Worm (Caenorhabditis elegans) whole organism, L4 larva: ENCODE results near the gene ttr-46.
A peak's percentile ranks its signal among the peaks of the same experiment; 100 is the strongest.

Experiments
- D1046.2 ChIP-seq: fragments of 200-800 bp; sonication (Bioruptor generic); IDR thresholded peaks from 2 replicates; pipeline ENCODE4 v1.3.6; 2022; ENCODE audit warnings: missing genetic modification characterization, missing compliant biosample characterization
- F44E2.7 ChIP-seq: fragments of 200-800 bp; sonication (Bioruptor generic); IDR thresholded peaks from 2 replicates; pipeline ENCODE4 v2.1.2; 2022; ENCODE audit warnings: missing genetic modification characterization, missing compliant biosample characterization
- F49E8.2 ChIP-seq: sonication (generic microtip); optimal IDR thresholded peaks from 2 replicates; lab custom pipeline; 2016; ENCODE audit warnings: missing compliant biosample characterization, mild to moderate bottlenecking, missing genetic modification characterization, borderline replicate concordance
- T20F7.1 ChIP-seq: fragments of 200-800 bp; sonication (Bioruptor generic); optimal IDR thresholded peaks from 2 replicates; lab custom pipeline; 2018; ENCODE audit warnings: mild to moderate bottlenecking, missing genetic modification characterization, missing compliant biosample characterization
- Y5F2A.4 ChIP-seq: fragments of 200-800 bp; sonication (Bioruptor generic); optimal IDR thresholded peaks from 2 replicates; lab custom pipeline; 2018; ENCODE audit warnings: mild to moderate bottlenecking, missing genetic modification characterization, missing compliant biosample characterization
- ZK546.5 ChIP-seq, 2 experiments: sonication (generic microtip); optimal IDR thresholded peaks; 2 replicates each; lab custom pipeline; 2017; ENCODE audit warnings: missing biosample characterization in 2 of 2, missing genetic modification characterization in 2 of 2
- ceh-20 ChIP-seq: fragments of 200-800 bp; sonication (Bioruptor generic); IDR thresholded peaks from 2 replicates; pipeline ENCODE4 v1.3.6; 2022; ENCODE audit warnings: missing genetic modification reagents, missing genetic modification characterization, missing compliant biosample characterization
- ctbp-1 ChIP-seq: fragments of 200-800 bp; sonication (Bioruptor generic); IDR thresholded peaks from 2 replicates; pipeline ENCODE4 v1.3.6; 2022; ENCODE audit warnings: missing genetic modification reagents, missing genetic modification characterization, missing compliant biosample characterization
- daf-12 ChIP-seq: fragments of 150-350 bp; optimal IDR thresholded peaks from 2 replicates; lab custom pipeline; 2014; ENCODE audit warnings: missing biosample characterization, missing genetic modification reagents, missing genetic modification characterization
- egl-27 ChIP-seq: sonication (generic microtip); optimal IDR thresholded peaks from 3 replicates; lab custom pipeline; 2017; ENCODE audit warnings: missing biosample characterization, missing genetic modification reagents, missing genetic modification characterization
- egl-43 ChIP-seq: fragments of 200-800 bp; sonication (Bioruptor generic); IDR thresholded peaks from 2 replicates; pipeline ENCODE4 v1.3.6; 2022; ENCODE audit warnings: missing genetic modification reagents, missing genetic modification characterization, missing compliant biosample characterization
- fos-1 ChIP-seq: fragments of 150-350 bp; optimal IDR thresholded peaks from 2 replicates; lab custom pipeline; 2014; ENCODE audit warnings: missing biosample characterization, missing genetic modification characterization
- hmg-1.1 ChIP-seq: fragments of 200-800 bp; sonication (Bioruptor generic); IDR thresholded peaks from 2 replicates; pipeline ENCODE4 v1.3.6; 2022; ENCODE audit warnings: missing genetic modification reagents, missing genetic modification characterization, missing compliant biosample characterization
- lin-15B ChIP-seq: fragments of 150-350 bp; sonication (generic microtip); optimal IDR thresholded peaks from 3 replicates; lab custom pipeline; 2014; ENCODE audit warnings: missing biosample characterization, missing genetic modification characterization
- lir-3 ChIP-seq: sonication (generic microtip); optimal IDR thresholded peaks from 2 replicates; lab custom pipeline; 2016; ENCODE audit warnings: mild to moderate bottlenecking, missing genetic modification characterization, missing compliant biosample characterization
- lsy-2 ChIP-seq, 2 experiments: fragments of 150-350 bp in 1 of 2; sonication (generic microtip) in 1 of 2; optimal IDR thresholded peaks; 2 replicates each; lab custom pipeline; 2014 to 2017; ENCODE audit warnings: missing biosample characterization in 2 of 2, missing genetic modification characterization in 2 of 2
- mdl-1 ChIP-seq, 2 experiments: fragments of 150-350 bp in 1 of 2; sonication (generic microtip) in 1 of 2; optimal IDR thresholded peaks; 2 replicates each; lab custom pipeline; 2014 to 2017; ENCODE audit warnings: missing biosample characterization in 2 of 2, missing genetic modification characterization in 2 of 2
- mdt-29 ChIP-seq: fragments of 200-800 bp; sonication (Bioruptor generic); IDR thresholded peaks from 2 replicates; pipeline ENCODE4 v1.3.6; 2022; ENCODE audit warnings: missing genetic modification reagents, missing genetic modification characterization, missing compliant biosample characterization
- mep-1 ChIP-seq: fragments of 150-350 bp; sonication (generic microtip); optimal IDR thresholded peaks from 3 replicates; lab custom pipeline; 2014; ENCODE audit warnings: missing biosample characterization, missing genetic modification characterization
- mes-2 ChIP-seq: sonication (generic microtip); optimal IDR thresholded peaks from 2 replicates; lab custom pipeline; 2016; ENCODE audit warnings: missing genotype, mild to moderate bottlenecking, missing genetic modification characterization, missing compliant biosample characterization; ENCODE audit not compliant: poor library complexity, severe bottlenecking
- mxl-3 ChIP-seq: fragments of 200-800 bp; sonication (Bioruptor generic); optimal IDR thresholded peaks from 2 replicates; lab custom pipeline; 2018; ENCODE audit warnings: mild to moderate bottlenecking, missing genetic modification characterization, missing compliant biosample characterization
- nhr-237 ChIP-seq: sonication (generic microtip); optimal IDR thresholded peaks from 2 replicates; lab custom pipeline; 2017; ENCODE audit warnings: missing biosample characterization, missing genetic modification characterization
- nhr-25 ChIP-seq: sonication (generic microtip); optimal IDR thresholded peaks from 2 replicates; lab custom pipeline; 2017; ENCODE audit warnings: missing genetic modification characterization, mild to moderate bottlenecking, missing compliant biosample characterization, antibody characterized with exemption, moderate library complexity, borderline replicate concordance; ENCODE audit not compliant: insufficient read depth
- nhr-41 ChIP-seq: fragments of 200-800 bp; sonication (Bioruptor generic); IDR thresholded peaks from 2 replicates; pipeline ENCODE4 v1.3.6; 2022; ENCODE audit warnings: missing genetic modification reagents, missing genetic modification characterization, missing compliant biosample characterization
- nhr-48 ChIP-seq: sonication (generic microtip); optimal IDR thresholded peaks from 2 replicates; lab custom pipeline; 2016; ENCODE audit warnings: mild to moderate bottlenecking, missing genetic modification characterization, missing compliant biosample characterization
- nhr-76 ChIP-seq: fragments of 150-350 bp; optimal IDR thresholded peaks from 2 replicates; lab custom pipeline; 2014; ENCODE audit warnings: missing biosample characterization, missing genetic modification characterization
- rbr-2 ChIP-seq: sonication (generic microtip); optimal IDR thresholded peaks from 2 replicates; lab custom pipeline; 2016; ENCODE audit warnings: missing genotype, missing genetic modification characterization, missing compliant biosample characterization
- sdz-12 ChIP-seq: fragments of 200-800 bp; sonication (Bioruptor generic); optimal IDR thresholded peaks from 2 replicates; lab custom pipeline; 2018; ENCODE audit warnings: mild to moderate bottlenecking, missing genetic modification characterization, missing compliant biosample characterization
- set-16 ChIP-seq: fragments of 200-800 bp; sonication (Bioruptor generic); IDR thresholded peaks from 2 replicates; pipeline ENCODE4 v1.3.6; 2022; ENCODE audit warnings: missing genetic modification reagents, missing genetic modification characterization, missing compliant biosample characterization
- skn-1 ChIP-seq: fragments of 150-350 bp; optimal IDR thresholded peaks from 2 replicates; lab custom pipeline; 2014; ENCODE audit warnings: missing biosample characterization, missing genetic modification characterization
- snpc-4 ChIP-seq: fragments of 150-350 bp; optimal IDR thresholded peaks from 2 replicates; lab custom pipeline; 2014; ENCODE audit warnings: missing biosample characterization, missing genetic modification characterization
- spr-3 ChIP-seq: fragments of 200-800 bp; sonication (Bioruptor generic); optimal IDR thresholded peaks from 2 replicates; lab custom pipeline; 2018; ENCODE audit warnings: mild to moderate bottlenecking, missing genetic modification characterization, missing compliant biosample characterization
- unc-62 ChIP-seq, 3 experiments: fragments of 150-350 bp in 1 of 3; sonication (generic microtip); optimal IDR thresholded peaks in 2 of 3; peaks in 1 of 3; 1 replicate in 1 of 3; 2 replicates in 2 of 3; lab custom pipeline; 2014 to 2017; ENCODE audit warnings: missing biosample characterization in 3 of 3, missing genetic modification characterization in 3 of 3, missing genetic modification reagents in 3 of 3, missing genotype in 1 of 3
- vab-7 ChIP-seq: fragments of 200-800 bp; sonication (Bioruptor generic); IDR thresholded peaks from 2 replicates; pipeline ENCODE4 v1.3.6; 2022; ENCODE audit warnings: missing genetic modification reagents, missing genetic modification characterization, missing compliant biosample characterization
- zag-1 ChIP-seq: fragments of 150-350 bp; optimal IDR thresholded peaks from 2 replicates; lab custom pipeline; 2014; ENCODE audit warnings: missing biosample characterization, missing genetic modification characterization
- zip-2 ChIP-seq: fragments of 150-350 bp; optimal IDR thresholded peaks from 2 replicates; lab custom pipeline; 2014; ENCODE audit warnings: missing biosample characterization, missing genetic modification characterization
- ztf-7 ChIP-seq: fragments of 150-350 bp; optimal IDR thresholded peaks from 2 replicates; lab custom pipeline; 2014; ENCODE audit warnings: missing biosample characterization, missing genetic modification characterization

Gene ttr-46

ce11 chrV:9962394-9962793 lies 11.4 kb downstream of the ttr-46 start, which contains the start of gene madf-4:
Gene madf-4, minus strand, starts transcription at chrV:9962494.
- TF ChIP-seq egl-27 (tag; lab: Kevin White, UChicago) (no peak), zip-2 (tag; lab: Kevin White, UChicago) (no peak), egl-43 (GFP tag; lab: Robert Waterston, UW) (no peak), snpc-4 (tag; lab: Kevin White, UChicago) (no peak)

ce11 chrV:9962916-9963315 lies 11.9 kb downstream of the ttr-46 start:
- TF ChIP-seq mep-1 (tag; lab: Kevin White, UChicago) = peak; percentile 17
- no peak for TF ChIP-seq ZK546.5 (tag; optimal IDR thresholded peaks at IDR 0.05; lab: Kevin White, UChicago)
- TF ChIP-seq nhr-76 (tag; lab: Kevin White, UChicago) = no peak
- no peak for TF ChIP-seq lsy-2 (tag; optimal IDR thresholded peaks at IDR 0.05; lab: Kevin White, UChicago)
- TF ChIP-seq nhr-41 = no peak
- TF ChIP-seq unc-62 (GFP tag; optimal IDR thresholded peaks at IDR 0.05 in 1 of 2; lab: Kevin White, UChicago) = peak in 1 of 2 experiments; percentile 71
- no peak for TF ChIP-seq unc-62 (tag; optimal IDR thresholded peaks at IDR 0.05; lab: Kevin White, UChicago)
- peak; percentile 6 for TF ChIP-seq mes-2 (tag; lab: Kevin White, UChicago)
- peak; percentile 28 for TF ChIP-seq nhr-25 (tag; lab: Kevin White, UChicago)
- no peak for TF ChIP-seq snpc-4 (tag; lab: Kevin White, UChicago)
- TF ChIP-seq skn-1 = no peak
- TF ChIP-seq set-16 (GFP tag; lab: Robert Waterston, UW) = peak; percentile 44; the same call in 1 of the 2 replicates
- TF ChIP-seq egl-27 (tag; lab: Kevin White, UChicago) = no peak
- no peak for TF ChIP-seq Y5F2A.4 (GFP tag; lab: Kevin White, UChicago)
- no peak for TF ChIP-seq ctbp-1 (GFP tag; lab: Robert Waterston, UW)
- no peak for TF ChIP-seq T20F7.1 (GFP tag; lab: Kevin White, UChicago)
- no peak for TF ChIP-seq mdl-1 (tag; optimal IDR thresholded peaks at IDR 0.05; lab: Kevin White, UChicago)
- 0 out of 2 replicates have a peak, but pooled peaks have one; percentile 35 for TF ChIP-seq ceh-20
- no peak for TF ChIP-seq vab-7 (GFP tag; lab: Robert Waterston, UW)
- no peak for TF ChIP-seq hmg-1.1
- TF ChIP-seq ztf-7 (tag; lab: Kevin White, UChicago) = no peak
- TF ChIP-seq nhr-48 (tag; lab: Kevin White, UChicago) = no peak
- no peak for TF ChIP-seq mdt-29 (GFP tag; lab: Robert Waterston, UW)

DNA sequence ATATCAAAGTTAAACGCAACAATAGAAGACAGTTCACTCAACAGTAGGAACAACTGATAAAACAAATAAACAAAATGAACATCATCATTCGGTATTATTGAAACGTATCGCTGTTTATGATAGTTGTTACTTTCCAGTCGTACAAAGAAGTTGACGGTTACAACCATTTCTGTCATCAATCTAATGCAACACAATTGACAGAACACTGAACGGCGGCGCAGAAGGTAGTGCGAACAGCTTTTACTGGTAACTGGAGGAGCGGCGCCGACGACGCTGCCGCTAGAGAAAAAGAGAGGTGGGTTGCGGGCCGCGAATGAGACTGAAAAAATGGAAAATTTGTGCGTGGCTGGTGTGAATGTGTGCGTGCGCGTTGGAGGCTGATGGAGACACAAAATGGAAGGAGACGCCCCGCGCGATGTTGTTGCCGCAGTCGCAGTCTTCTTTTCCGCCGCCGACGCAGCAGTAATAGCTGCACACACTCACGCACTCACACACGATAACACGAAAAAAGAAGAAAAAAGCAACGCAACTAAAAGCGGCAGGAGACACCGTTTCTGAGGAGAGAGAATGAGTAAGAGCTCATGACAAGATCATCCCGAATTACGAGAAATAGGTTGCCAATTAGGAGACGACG lies 13.2 kb downstream of the ttr-46 start:
- TF ChIP-seq set-16 (GFP tag; lab: Robert Waterston, UW) (peak; percentile 57; the same call in 1 of the 2 replicates), rbr-2 (peak; percentile 29), fos-1 (tag; lab: Kevin White, UChicago) (no peak), D1046.2 (GFP tag; lab: Robert Waterston, UW) (0 out of 2 replicates have a peak, but pooled peaks have one; percentile 4), hmg-1.1 (peak; percentile 34; the same call in 1 of the 2 replicates), egl-43 (GFP tag; lab: Robert Waterston, UW) (0 out of 2 replicates have a peak, but pooled peaks have one; percentile 62), unc-62 (GFP tag; optimal IDR thresholded peaks at IDR 0.05 in 1 of 2; lab: Kevin White, UChicago) (peak in 1 of 2 experiments; percentile 96), unc-62 (tag; optimal IDR thresholded peaks at IDR 0.05; lab: Kevin White, UChicago) (no peak), lir-3 (tag; lab: Kevin White, UChicago) (no peak), mxl-3 (no peak)

DNA sequence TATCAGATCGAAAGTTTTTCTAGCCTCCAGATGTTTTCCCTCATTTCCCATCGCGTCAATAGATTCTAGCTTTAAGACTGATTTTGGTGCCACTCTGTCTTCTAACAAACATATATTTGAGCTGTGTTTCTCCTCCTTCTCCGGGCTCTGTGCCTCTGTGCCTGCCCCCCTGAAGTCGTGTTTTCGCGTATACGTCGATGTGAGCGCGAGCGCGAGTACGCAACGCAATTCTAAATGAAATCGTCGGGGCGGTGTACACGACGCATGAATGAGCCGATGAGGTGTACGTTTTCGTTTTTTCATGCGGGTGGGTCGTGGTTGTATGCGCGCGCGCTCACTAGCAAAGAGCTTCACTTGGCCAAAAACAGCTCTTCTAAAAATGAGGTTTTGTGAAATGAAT lies 14.9 kb downstream of the ttr-46 start:
- no peak for TF ChIP-seq zag-1
- no peak for TF ChIP-seq F49E8.2
- no peak for TF ChIP-seq lin-15B (tag; lab: Kevin White, UChicago)
- no peak for TF ChIP-seq spr-3 (GFP tag; lab: Kevin White, UChicago)
- 0 out of 2 replicates have a peak, but pooled peaks have one; percentile 67 for TF ChIP-seq D1046.2 (GFP tag; lab: Robert Waterston, UW)
- TF ChIP-seq nhr-237 = no peak
- TF ChIP-seq F44E2.7 = 0 out of 2 replicates have a peak, but pooled peaks have one; percentile 43
- peak; percentile 56; the same call in 1 of the 2 replicates for TF ChIP-seq egl-43 (GFP tag; lab: Robert Waterston, UW)
- TF ChIP-seq sdz-12 (GFP tag; lab: Kevin White, UChicago) = no peak
- TF ChIP-seq daf-12 (tag; lab: Kevin White, UChicago) = no peak
